Fruit fly (Drosophila melanogaster) whole organism, wandering third instar larva: ENCODE results near the gene MBD-R2.
A peak's percentile ranks its signal among the peaks of the same experiment; 100 is the strongest.

Experiments used
- Abd-B ChIP-seq: fragments of >200 bp; optimal IDR thresholded peaks from 2 replicates; lab custom pipeline; 2017; ENCODE audit warnings: missing biosample characterization, missing genetic modification characterization
- CG32264 ChIP-seq: fragments of 200-800 bp; sonication (Bioruptor generic); optimal IDR thresholded peaks from 2 replicates; lab custom pipeline; 2016; ENCODE audit warnings: missing biosample characterization, missing genetic modification characterization
- CG9705 ChIP-seq: fragments of 200-800 bp; sonication (Bioruptor generic); optimal IDR thresholded peaks from 2 replicates; lab custom pipeline; 2018; ENCODE audit warnings: missing biosample characterization, mild to moderate bottlenecking, missing genetic modification characterization
- CrebA ChIP-seq: fragments of 200-800 bp; sonication (Bioruptor generic); optimal IDR thresholded peaks from 2 replicates; lab custom pipeline; 2016; ENCODE audit warnings: missing biosample characterization, mild to moderate bottlenecking, missing genetic modification characterization, borderline replicate concordance
- Dfd ChIP-seq: fragments of >200 bp; optimal IDR thresholded peaks from 2 replicates; lab custom pipeline; 2017; ENCODE audit warnings: missing biosample characterization, missing genetic modification characterization
- Dif ChIP-seq: fragments of 200-275, 200-300 bp; sonication (Bioruptor generic); optimal IDR thresholded peaks from 2 replicates; lab custom pipeline; 2018; ENCODE audit warnings: missing biosample characterization, missing genetic modification characterization; ENCODE audit not compliant: partially characterized antibody
- HLH106 ChIP-seq: fragments of 200-800 bp; optimal IDR thresholded peaks from 3 replicates; lab custom pipeline; 2019; ENCODE audit warnings: missing biosample characterization, mild to moderate bottlenecking, missing genetic modification characterization, moderate library complexity
- Hnf4 ChIP-seq: fragments of 200-800 bp; sonication (Bioruptor generic); optimal IDR thresholded peaks from 2 replicates; lab custom pipeline; 2016; ENCODE audit warnings: missing biosample characterization, mild to moderate bottlenecking, missing genetic modification characterization
- Hr83 ChIP-seq: fragments of 200-300 bp; sonication (Bioruptor generic); optimal IDR thresholded peaks from 2 replicates; lab custom pipeline; 2016; ENCODE audit warnings: missing biosample characterization, mild to moderate bottlenecking, missing genetic modification characterization, moderate library complexity; ENCODE audit not compliant: poor library complexity, severe bottlenecking
- Jra ChIP-seq: sonication (Bioruptor generic); optimal IDR thresholded peaks from 2 replicates; lab custom pipeline; 2016; ENCODE audit warnings: missing biosample characterization, missing genetic modification characterization
- Mio ChIP-seq: sonication (Bioruptor generic); optimal IDR thresholded peaks from 2 replicates; lab custom pipeline; 2016; ENCODE audit warnings: missing biosample characterization, missing genetic modification characterization
- Myc ChIP-seq: fragments of >200 bp; optimal IDR thresholded peaks from 2 replicates; lab custom pipeline; 2017
- N ChIP-seq: fragments of >200 bp; optimal IDR thresholded peaks from 2 replicates; lab custom pipeline; 2018; ENCODE audit warnings: missing biosample characterization, missing external identifiers, missing genetic modification characterization
- OdsH ChIP-seq: fragments of 200-800 bp; sonication (Bioruptor generic); optimal IDR thresholded peaks from 2 replicates; lab custom pipeline; 2016; ENCODE audit warnings: missing biosample characterization, mild to moderate bottlenecking, missing genetic modification characterization
- Rel ChIP-seq, 2 experiments: fragments of 200-800 bp; sonication (Bioruptor generic) in 1 of 2; optimal IDR thresholded peaks; 2 replicates in 1 of 2; 3 replicates in 1 of 2; lab custom pipeline; 2016 to 2019; ENCODE audit warnings: mild to moderate bottlenecking in 2 of 2, missing biosample characterization in 2 of 2, missing genetic modification characterization in 2 of 2, moderate library complexity in 1 of 2
- Sp1 ChIP-seq: fragments of 200-800 bp; sonication (Bioruptor generic); optimal IDR thresholded peaks from 3 replicates; lab custom pipeline; 2019; ENCODE audit warnings: missing biosample characterization, mild to moderate bottlenecking, missing genetic modification characterization, moderate library complexity
- Vsx2 ChIP-seq: fragments of 200-300, 225-300 bp; sonication (Bioruptor generic); optimal IDR thresholded peaks from 2 replicates; lab custom pipeline; 2018; ENCODE audit warnings: missing biosample characterization, missing genetic modification characterization; ENCODE audit not compliant: partially characterized antibody
- br ChIP-seq: fragments of 200-800 bp; sonication (Bioruptor generic); optimal IDR thresholded peaks from 2 replicates; lab custom pipeline; 2016; ENCODE audit warnings: missing biosample characterization, missing genetic modification characterization
- brk ChIP-seq: fragments of 200-800 bp; sonication (Bioruptor generic); optimal IDR thresholded peaks from 2 replicates; lab custom pipeline; 2016; ENCODE audit warnings: missing biosample characterization, mild to moderate bottlenecking, missing genetic modification characterization
- dl ChIP-seq, 2 experiments: fragments of 175-275, 200-275 bp in 1 of 2; fragments of 200-275 bp in 1 of 2; sonication (Bioruptor generic); optimal IDR thresholded peaks; lab custom pipeline; 2018; ENCODE audit warnings: mild to moderate bottlenecking in 2 of 2, missing biosample characterization in 2 of 2, missing genetic modification characterization in 2 of 2, moderate library complexity in 2 of 2; ENCODE audit not compliant: partially characterized antibody in 2 of 2, insufficient read depth in 1 of 2
- dmrt93B ChIP-seq: fragments of 200-800 bp; sonication (Bioruptor generic); optimal IDR thresholded peaks from 2 replicates; lab custom pipeline; 2018; ENCODE audit warnings: missing biosample characterization, mild to moderate bottlenecking, missing genetic modification characterization
- dsf ChIP-seq: sonication (Bioruptor generic); optimal IDR thresholded peaks from 2 replicates; lab custom pipeline; 2016; ENCODE audit warnings: missing biosample characterization, missing genetic modification characterization, borderline replicate concordance
- ey ChIP-seq: fragments of 200-800 bp; sonication (Bioruptor generic); optimal IDR thresholded peaks from 2 replicates; lab custom pipeline; 2016; ENCODE audit warnings: missing biosample characterization, missing genetic modification characterization
- foxo ChIP-seq, 2 experiments: fragments of 200-800 bp; sonication (Bioruptor generic); optimal IDR thresholded peaks; 2 replicates in 1 of 2; 3 replicates in 1 of 2; lab custom pipeline; 2016 to 2017; ENCODE audit warnings: missing biosample characterization in 2 of 2, missing genetic modification characterization in 2 of 2
- fru ChIP-seq: fragments of 200-800 bp; sonication (Bioruptor generic); optimal IDR thresholded peaks from 3 replicates; lab custom pipeline; 2016; ENCODE audit warnings: missing biosample characterization, mild to moderate bottlenecking, missing genetic modification characterization
- h ChIP-seq: fragments of 200-800 bp; sonication (Bioruptor generic); optimal IDR thresholded peaks from 3 replicates; lab custom pipeline; 2016; ENCODE audit warnings: missing biosample characterization, mild to moderate bottlenecking, missing genetic modification characterization
- jim ChIP-seq: fragments of 175-275, 200-325 bp; sonication (Bioruptor generic); optimal IDR thresholded peaks from 2 replicates; lab custom pipeline; 2016; ENCODE audit warnings: missing biosample characterization, mild to moderate bottlenecking, missing genetic modification characterization
- lola ChIP-seq: fragments of >200 bp; optimal IDR thresholded peaks from 2 replicates; lab custom pipeline; 2017; ENCODE audit warnings: missing biosample characterization, missing genetic modification characterization
- pan ChIP-seq: fragments of >200 bp; optimal IDR thresholded peaks from 2 replicates; lab custom pipeline; 2017
- psq ChIP-seq: fragments of 200-800 bp; sonication (Bioruptor generic); optimal IDR thresholded peaks from 3 replicates; lab custom pipeline; 2017; ENCODE audit warnings: missing biosample characterization, mild to moderate bottlenecking, missing genetic modification characterization, moderate library complexity
- rgr ChIP-seq: fragments of 200-800 bp; sonication (Bioruptor generic); optimal IDR thresholded peaks from 3 replicates; lab custom pipeline; 2016; ENCODE audit warnings: missing biosample characterization, mild to moderate bottlenecking, missing genetic modification characterization
- sage ChIP-seq: fragments of 200-800 bp; sonication (Bioruptor generic); optimal IDR thresholded peaks from 2 replicates; lab custom pipeline; 2016; ENCODE audit warnings: missing biosample characterization, mild to moderate bottlenecking, missing genetic modification characterization
- sv ChIP-seq: fragments of 200-800 bp; sonication (Bioruptor generic); optimal IDR thresholded peaks from 3 replicates; lab custom pipeline; 2016; ENCODE audit warnings: missing biosample characterization, missing genetic modification characterization
- tai ChIP-seq: sonication (Bioruptor generic); optimal IDR thresholded peaks from 2 replicates; lab custom pipeline; 2016; ENCODE audit warnings: missing biosample characterization, missing genetic modification characterization
- woc ChIP-seq: sonication (Bioruptor generic); optimal IDR thresholded peaks from 2 replicates; lab custom pipeline; 2016; ENCODE audit warnings: missing biosample characterization, mild to moderate bottlenecking, missing genetic modification characterization

Gene MBD-R2

dm6 chr3R:12369793-12370642, 14.0 kb upstream of the MBD-R2 start:
- TF ChIP-seq CrebA (GFP tag; lab: Kevin White, UChicago) (peak; percentile 1), Myc (lab: Kevin White, UChicago) (no peak), woc (peak; percentile 27), N (GFP tag; lab: Kevin White, UChicago) (no peak), dmrt93B (no peak), CG9705 (GFP tag; lab: Kevin White, UChicago) (peak; percentile 39), HLH106 (no peak), tai (no peak), CG32264 (GFP tag; lab: Kevin White, UChicago) (peak; percentile 25), dl (GFP tag; optimal IDR thresholded peaks at IDR 0.05; lab: Kevin White, UChicago; ENCODE audit: insufficient read depth in 1 of 2, partially characterized antibody in 2 of 2) (no peak), Abd-B (GFP tag; lab: Kevin White, UChicago) (no peak), fru (GFP tag; lab: Kevin White, UChicago) (peak; percentile 6), dsf (no peak), h (no peak), Hr83 (GFP tag; lab: Kevin White, UChicago) (no peak), pan (lab: Kevin White, UChicago) (no peak), brk (GFP tag; lab: Kevin White, UChicago) (no peak), psq (no peak), lola (GFP tag; lab: Kevin White, UChicago) (no peak)

DNA sequence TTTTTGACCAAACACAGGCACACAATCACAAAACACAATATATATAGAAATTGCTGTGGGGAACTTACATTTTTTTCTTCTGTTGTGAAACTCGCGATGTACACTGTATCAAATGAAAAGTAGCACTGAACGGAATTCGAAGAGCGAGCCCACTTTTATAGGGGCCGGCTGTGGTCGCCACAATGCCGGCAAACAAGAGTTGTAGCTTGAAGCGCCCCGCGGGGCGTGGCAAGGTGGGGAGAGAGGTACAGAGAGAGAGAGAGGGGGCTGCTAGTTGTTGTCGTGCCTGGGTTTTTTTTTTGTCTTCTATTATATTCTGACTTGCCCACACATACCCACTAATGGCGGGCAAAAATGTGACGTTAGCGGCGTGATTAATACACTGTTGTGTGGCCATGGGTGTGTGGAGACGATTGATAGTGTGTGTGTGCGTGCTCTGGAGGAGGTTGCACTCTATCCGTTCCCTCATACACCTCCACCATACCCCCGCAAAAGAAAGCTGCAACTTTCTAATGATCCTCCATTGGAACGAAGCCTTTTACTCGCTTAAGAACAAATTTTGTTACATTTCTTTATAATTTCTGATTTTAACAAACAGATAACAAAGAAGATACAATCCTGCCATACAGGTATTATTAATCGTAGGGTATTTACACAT, 13.2 kb upstream of the MBD-R2 start, which contains the start of gene GstD1:
TSS of gene GstD1 (minus strand) at position 134 of the 658 bp plus-strand sequence.
- TF ChIP-seq Hr83 (GFP tag; lab: Kevin White, UChicago) (peak; percentile 55), rgr (GFP tag; lab: Kevin White, UChicago) (peak; percentile 33), sage (GFP tag; lab: Kevin White, UChicago) (no peak), brk (GFP tag; lab: Kevin White, UChicago) (no peak), lola (GFP tag; lab: Kevin White, UChicago) (no peak), psq (peak; percentile 51), h (peak; percentile 78), Mio (GFP tag; lab: Kevin White, UChicago) (no peak), Myc (lab: Kevin White, UChicago) (no peak), Hnf4 (GFP tag; lab: Kevin White, UChicago) (peak; percentile 37), fru (GFP tag; lab: Kevin White, UChicago) (peak; percentile 81), jim (GFP tag; lab: Kevin White, UChicago) (peak; percentile 83), foxo (GFP tag; optimal IDR thresholded peaks at IDR 0.05; lab: Kevin White, UChicago) (peak in 1 of 2 experiments; percentile 71), sv (peak; percentile 34), Jra (GFP tag; lab: Kevin White, UChicago) (peak; percentile 61), woc (peak; percentile 82), HLH106 (peak; percentile 65), Dif (GFP tag; lab: Kevin White, UChicago) (peak; percentile 81), Sp1 (GFP tag; lab: Kevin White, UChicago) (peak; percentile 32), dsf (no peak), dl (GFP tag; optimal IDR thresholded peaks at IDR 0.05; lab: Kevin White, UChicago; ENCODE audit: insufficient read depth in 1 of 2, partially characterized antibody in 2 of 2) (peak; percentile 3 to 20), br (GFP tag; lab: Kevin White, UChicago) (peak; percentile 66), Vsx2 (GFP tag; lab: Kevin White, UChicago) (peak; percentile 47), dmrt93B (peak; percentile 68), OdsH (GFP tag; lab: Kevin White, UChicago) (peak; percentile 65), Dfd (GFP tag; lab: Kevin White, UChicago) (no peak), Rel (GFP tag; optimal IDR thresholded peaks at IDR 0.05; lab: Kevin White, UChicago) (no peak), Rel (tag; optimal IDR thresholded peaks at IDR 0.05; lab: Kevin White, UChicago) (peak; percentile 85), ey (GFP tag; lab: Kevin White, UChicago) (peak; percentile 77)
